Worm (Caenorhabditis elegans) whole organism, midembryonic: Measurements from ENCODE around the gene Y57G11B.5.

Experiments used
- T22C8.4 ChIP-seq: fragments of 200-800 bp; sonication (Bioruptor generic); IDR thresholded peaks from 2 replicates; pipeline ENCODE4 v1.3.6; 2022; ENCODE audit warnings: missing genetic modification characterization, missing compliant biosample characterization
- cog-1 ChIP-seq: sonication (generic microtip); optimal IDR thresholded peaks from 2 replicates; lab custom pipeline; 2016; ENCODE audit warnings: missing genetic modification characterization, missing compliant biosample characterization
- flt-1 ChIP-seq: fragments of 200-800 bp; sonication (Bioruptor generic); IDR thresholded peaks from 2 replicates; pipeline ENCODE4 v1.3.6; 2022; ENCODE audit warnings: missing genetic modification characterization, missing compliant biosample characterization
- klf-2 ChIP-seq: fragments of 200-800 bp; sonication (Bioruptor generic); conservative IDR thresholded peaks from 2 replicates; pipeline ENCODE4 v1.3.6; 2022; ENCODE audit warnings: missing genetic modification reagents, missing genetic modification characterization, missing compliant biosample characterization
- med-1 ChIP-seq: sonication (generic microtip); optimal IDR thresholded peaks from 2 replicates; lab custom pipeline; 2017; ENCODE audit warnings: missing genetic modification characterization, mild to moderate bottlenecking, missing compliant biosample characterization, antibody characterized with exemption, missing genetic modification reagents; ENCODE audit not compliant: insufficient read depth
- ref-1 ChIP-seq: fragments of 200-800 bp; sonication (Bioruptor generic); conservative IDR thresholded peaks from 2 replicates; pipeline ENCODE4 v1.3.6; 2022; ENCODE audit warnings: missing genetic modification reagents, missing genetic modification characterization, missing compliant biosample characterization
- tab-1 ChIP-seq: fragments of 200-800 bp; sonication (Bioruptor generic); IDR thresholded peaks from 2 replicates; pipeline ENCODE4 v1.3.6; 2022; ENCODE audit warnings: missing genetic modification characterization, missing compliant biosample characterization
- ztf-23 ChIP-seq: fragments of 200-800 bp; sonication (Bioruptor generic); IDR thresholded peaks from 2 replicates; pipeline ENCODE4 v1.3.6; 2022; ENCODE audit warnings: missing genetic modification reagents, missing genetic modification characterization, missing compliant biosample characterization
- ztf-29 ChIP-seq: fragments of 200-800 bp; sonication (Bioruptor generic); IDR thresholded peaks from 2 replicates; pipeline ENCODE4 v1.3.6; 2022; ENCODE audit warnings: missing genetic modification reagents, missing genetic modification characterization, missing compliant biosample characterization

The Y57G11B.5 gene

DNA sequence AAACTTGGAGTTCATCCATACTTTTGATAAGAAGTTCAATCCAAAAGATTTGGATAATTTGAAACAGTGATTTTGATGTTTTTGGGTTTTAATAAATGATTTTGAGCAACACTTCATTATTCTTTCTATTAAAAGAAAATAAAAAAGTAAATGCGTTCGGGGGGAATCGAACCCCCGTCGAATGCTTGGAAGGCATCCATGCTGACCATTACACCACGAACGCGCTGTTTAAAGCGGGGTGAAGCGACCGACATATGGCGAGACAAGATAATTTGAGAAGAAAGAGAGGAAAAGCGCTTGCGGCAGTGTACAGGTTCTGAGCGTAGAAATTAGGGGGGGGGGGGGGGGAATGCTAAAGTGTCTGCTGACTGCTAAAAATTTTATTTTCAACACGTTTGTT, 1.9 kb downstream of the Y57G11B.5 start:
- TF ChIP-seq flt-1 (GFP tag; lab: Robert Waterston, UW) (peak; percentile 83), tab-1 (GFP tag; lab: Robert Waterston, UW) (no peak), T22C8.4 (GFP tag; lab: Robert Waterston, UW) (peak; percentile 71), ztf-23 (GFP tag; lab: Robert Waterston, UW) (no peak), cog-1 (tag; lab: Kevin White, UChicago) (no peak), ztf-29 (GFP tag; lab: Robert Waterston, UW) (peak; percentile 63; the same call in 1 of the 2 replicates), med-1 (peak; percentile 30), klf-2 (GFP tag; lab: Robert Waterston, UW) (peak; percentile 80), ref-1 (no peak)

DNA sequence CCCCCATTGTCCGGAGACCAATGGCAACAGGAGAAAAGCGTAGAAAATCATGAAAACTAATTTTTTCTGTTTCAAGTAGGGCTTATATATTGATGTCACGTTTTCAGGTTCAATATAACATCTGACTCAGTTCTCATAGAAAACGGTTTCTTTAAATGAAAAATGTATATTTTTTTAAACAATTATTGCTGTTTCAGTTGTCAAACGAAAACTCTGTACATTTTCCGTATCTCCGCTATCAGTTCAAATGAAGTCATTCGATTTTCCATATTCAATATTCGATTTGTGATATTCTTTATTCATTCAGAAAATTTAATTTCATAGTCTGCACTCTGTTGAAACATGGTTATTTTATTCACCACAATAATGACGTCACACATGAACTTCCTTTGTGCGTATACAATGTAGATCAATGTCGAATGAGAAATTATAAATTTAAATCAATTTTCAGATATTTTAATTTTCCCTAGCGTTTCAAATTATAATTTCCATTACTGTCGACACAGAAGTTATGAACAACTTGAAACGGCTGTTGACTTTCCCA, 4.1 kb downstream of the Y57G11B.5 start, which contains the start of gene Y57G11B.8:
Y57G11B.8 (minus strand) TSS at position 51 of the 544 bp plus-strand sequence.
- TF ChIP-seq med-1 (no peak), ztf-29 (GFP tag; lab: Robert Waterston, UW) (no peak), flt-1 (GFP tag; lab: Robert Waterston, UW) (no peak), cog-1 (tag; lab: Kevin White, UChicago) (no peak), ztf-23 (GFP tag; lab: Robert Waterston, UW) (no peak), ref-1 (no peak), klf-2 (GFP tag; lab: Robert Waterston, UW) (no peak), T22C8.4 (GFP tag; lab: Robert Waterston, UW) (no peak), tab-1 (GFP tag; lab: Robert Waterston, UW) (no peak)

DNA sequence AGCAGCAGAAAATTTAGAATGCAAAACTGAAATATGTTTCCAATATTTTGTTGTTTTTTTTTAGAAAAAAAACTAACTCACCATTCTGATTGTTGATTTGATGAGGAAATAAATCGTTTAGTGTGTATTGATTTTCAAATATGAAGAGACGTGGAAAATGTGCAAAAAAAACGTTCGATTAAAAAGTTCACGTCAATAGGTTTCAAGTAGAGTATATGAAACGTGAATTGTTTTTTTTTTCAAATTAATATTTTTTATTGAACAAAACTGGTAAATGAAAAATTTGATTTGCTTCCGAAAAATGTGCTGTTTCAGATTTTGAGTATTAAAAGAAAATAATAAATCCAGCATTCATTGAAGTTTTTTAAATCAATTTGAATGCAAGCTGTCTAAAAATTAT, 6.3 kb downstream of the Y57G11B.5 start, which contains the start of gene irld-18:
irld-18 (minus strand) TSS at position 101 of the 400 bp plus-strand sequence.
- TF ChIP-seq ref-1 (no peak), ztf-23 (GFP tag; lab: Robert Waterston, UW) (no peak), T22C8.4 (GFP tag; lab: Robert Waterston, UW) (no peak), klf-2 (GFP tag; lab: Robert Waterston, UW) (no peak), ztf-29 (GFP tag; lab: Robert Waterston, UW) (no peak), tab-1 (GFP tag; lab: Robert Waterston, UW) (no peak)

DNA sequence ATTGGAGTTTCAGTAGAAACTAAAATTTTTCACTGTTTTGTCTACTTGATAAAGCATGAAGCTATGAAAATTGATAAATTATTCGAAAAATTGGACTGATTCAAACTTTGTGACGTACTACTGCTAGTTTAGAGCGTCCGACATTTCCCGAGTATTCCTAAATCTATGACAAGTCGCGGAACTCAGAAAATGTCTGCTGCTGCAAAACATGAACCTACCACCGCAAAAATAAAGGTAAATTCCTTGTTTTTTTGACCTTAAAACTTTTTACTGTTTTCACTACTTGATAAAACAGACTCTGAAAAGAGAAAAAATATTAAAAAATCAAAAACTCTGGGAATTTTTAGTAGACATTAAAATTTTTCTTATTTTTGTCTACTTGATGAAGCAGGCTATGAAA, 12.1 kb downstream of the Y57G11B.5 start:
- TF ChIP-seq med-1 (no peak), ztf-23 (GFP tag; lab: Robert Waterston, UW) (no peak), ztf-29 (GFP tag; lab: Robert Waterston, UW) (no peak), klf-2 (GFP tag; lab: Robert Waterston, UW) (no peak), flt-1 (GFP tag; lab: Robert Waterston, UW) (no peak), cog-1 (tag; lab: Kevin White, UChicago) (no peak), T22C8.4 (GFP tag; lab: Robert Waterston, UW) (no peak), tab-1 (GFP tag; lab: Robert Waterston, UW) (no peak), ref-1 (no peak)

DNA sequence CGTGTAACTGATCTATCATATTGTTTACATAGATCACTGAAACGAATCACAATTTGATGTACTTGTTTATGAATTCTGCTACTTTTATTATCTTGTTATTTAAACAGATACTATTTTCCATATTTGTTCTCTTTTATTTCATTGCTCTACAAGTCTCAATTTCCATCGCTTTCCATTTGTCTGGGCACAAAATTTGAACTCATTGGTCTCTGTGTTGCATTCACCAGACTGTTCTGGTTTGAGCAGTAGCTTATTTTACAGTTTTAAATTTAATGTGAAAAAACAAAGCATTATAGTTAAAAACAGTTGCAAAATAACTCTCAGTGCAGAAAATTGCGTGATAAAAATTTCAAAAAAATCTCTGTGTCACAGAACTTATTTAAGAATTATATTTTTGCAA, 13.0 kb downstream of the Y57G11B.5 start:
- TF ChIP-seq cog-1 (tag; lab: Kevin White, UChicago) (no peak), T22C8.4 (GFP tag; lab: Robert Waterston, UW) (no peak), ztf-23 (GFP tag; lab: Robert Waterston, UW) (no peak), klf-2 (GFP tag; lab: Robert Waterston, UW) (no peak), tab-1 (GFP tag; lab: Robert Waterston, UW) (no peak), ref-1 (no peak), ztf-29 (GFP tag; lab: Robert Waterston, UW) (no peak), med-1 (no peak), flt-1 (GFP tag; lab: Robert Waterston, UW) (no peak)

DNA sequence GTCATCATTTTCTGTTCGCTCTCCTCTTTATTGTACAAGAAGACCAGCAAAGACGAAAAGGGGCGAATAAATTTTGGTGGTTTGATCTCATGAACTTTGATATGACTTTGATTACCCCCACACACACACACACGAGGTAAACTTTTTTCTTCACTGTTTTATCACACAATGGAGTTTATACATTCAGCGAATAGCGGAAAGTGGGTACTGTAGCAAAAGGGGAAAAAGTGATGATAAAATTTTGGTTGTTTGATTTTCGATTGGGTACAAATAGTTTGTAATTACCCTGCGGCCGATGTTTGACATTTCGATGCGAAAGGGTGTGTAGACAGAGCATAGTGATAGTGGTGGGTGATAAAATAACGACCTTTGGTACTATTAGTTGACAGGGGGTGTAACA, 19.6 kb downstream of the Y57G11B.5 start:
- no peak for TF ChIP-seq ztf-29 (GFP tag; lab: Robert Waterston, UW)
- TF ChIP-seq T22C8.4 (GFP tag; lab: Robert Waterston, UW): no peak

DNA sequence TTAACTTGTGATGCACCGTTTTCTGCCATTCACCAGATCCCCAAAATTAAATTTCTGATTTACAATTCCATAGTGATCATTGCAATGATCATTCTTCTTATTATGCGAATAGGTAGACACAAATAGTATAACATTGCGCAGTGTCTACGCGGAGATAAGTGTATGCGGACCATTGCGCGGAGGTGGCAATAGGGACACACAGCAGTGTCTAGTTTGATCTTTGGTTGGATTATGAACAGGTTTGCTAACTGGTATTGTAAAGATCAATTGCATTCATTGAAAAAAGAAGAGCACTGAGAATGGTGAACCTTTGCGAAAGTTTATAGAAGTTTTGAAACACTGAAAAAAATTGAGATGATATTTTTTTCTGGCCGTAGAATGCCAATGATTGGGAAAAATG, 24.7 kb downstream of the Y57G11B.5 start:
- TF ChIP-seq flt-1 (GFP tag; lab: Robert Waterston, UW) (no peak), ztf-23 (GFP tag; lab: Robert Waterston, UW) (no peak), med-1 (no peak), ztf-29 (GFP tag; lab: Robert Waterston, UW) (no peak), cog-1 (tag; lab: Kevin White, UChicago) (no peak), klf-2 (GFP tag; lab: Robert Waterston, UW) (no peak), ref-1 (no peak), T22C8.4 (GFP tag; lab: Robert Waterston, UW) (no peak), tab-1 (GFP tag; lab: Robert Waterston, UW) (no peak)

DNA sequence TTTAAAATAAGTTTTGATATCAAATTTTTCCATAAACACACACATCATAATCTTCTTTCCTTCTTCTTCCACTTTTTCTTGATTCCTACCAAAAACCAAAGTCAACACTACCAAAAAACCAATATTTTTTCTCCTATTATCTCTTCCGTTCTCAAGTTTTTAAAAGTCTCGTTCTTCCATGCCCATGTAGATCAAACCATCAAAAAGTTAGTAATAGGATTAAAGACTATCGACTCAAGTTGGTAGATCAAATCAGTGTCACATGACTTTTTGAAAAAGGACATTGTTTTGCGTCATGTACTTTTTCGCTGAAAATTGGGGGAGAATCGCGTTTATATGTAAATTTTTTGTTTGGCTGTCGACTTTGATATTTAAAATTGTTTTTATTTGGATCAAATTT, 28.4 kb downstream of the Y57G11B.5 start:
- TF ChIP-seq ref-1: no peak
- TF ChIP-seq cog-1 (tag; lab: Kevin White, UChicago): no peak
- TF ChIP-seq T22C8.4 (GFP tag; lab: Robert Waterston, UW): no peak
- no peak for TF ChIP-seq ztf-29 (GFP tag; lab: Robert Waterston, UW)
- TF ChIP-seq klf-2 (GFP tag; lab: Robert Waterston, UW): no peak
- TF ChIP-seq med-1: no peak
- TF ChIP-seq tab-1 (GFP tag; lab: Robert Waterston, UW): no peak
- no peak for TF ChIP-seq ztf-23 (GFP tag; lab: Robert Waterston, UW)
- TF ChIP-seq flt-1 (GFP tag; lab: Robert Waterston, UW): no peak

DNA sequence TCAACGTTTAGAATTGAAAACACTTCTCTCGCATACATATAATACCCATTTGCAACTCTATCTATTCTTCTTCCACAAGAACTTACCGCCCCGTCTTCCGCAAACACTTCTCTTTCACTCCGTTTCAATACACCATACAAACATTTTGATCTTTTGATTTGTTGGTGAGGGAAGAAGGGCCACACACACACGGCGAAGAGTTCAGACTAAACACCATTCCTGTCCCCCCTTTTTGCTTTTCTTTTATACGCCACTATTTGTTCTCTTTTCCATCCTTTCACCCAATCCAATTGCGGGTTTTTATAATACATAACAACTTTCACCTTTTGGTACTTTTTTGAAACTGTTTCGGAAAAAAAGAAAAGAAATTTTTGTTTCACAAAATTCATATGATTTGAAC, 30.5 kb downstream of the Y57G11B.5 start:
- TF ChIP-seq klf-2 (GFP tag; lab: Robert Waterston, UW): no peak

DNA sequence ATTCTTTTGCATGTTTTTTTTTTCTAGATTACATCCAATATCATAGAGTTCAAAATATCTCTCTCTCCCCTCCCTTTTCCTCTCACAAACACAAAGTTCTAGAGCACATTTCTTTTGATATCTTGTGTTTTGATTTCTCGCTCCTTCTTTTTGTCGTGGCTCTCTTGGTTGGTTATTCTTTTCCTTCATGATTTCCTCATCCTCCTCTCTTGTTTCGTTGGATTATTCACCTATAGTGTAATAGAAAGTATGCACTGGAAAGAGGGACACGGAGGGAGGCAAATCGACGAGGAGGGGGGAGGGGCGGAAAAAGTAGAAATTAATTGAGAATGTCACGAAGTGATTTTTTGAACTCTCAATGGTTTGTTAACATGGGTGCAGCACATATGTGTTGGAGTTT, 31.9 kb downstream of the Y57G11B.5 start:
- no peak for TF ChIP-seq T22C8.4 (GFP tag; lab: Robert Waterston, UW)
- no peak for TF ChIP-seq cog-1 (tag; lab: Kevin White, UChicago)
- TF ChIP-seq ztf-23 (GFP tag; lab: Robert Waterston, UW): no peak
- TF ChIP-seq med-1: no peak
- no peak for TF ChIP-seq ref-1
- TF ChIP-seq ztf-29 (GFP tag; lab: Robert Waterston, UW): no peak
- no peak for TF ChIP-seq flt-1 (GFP tag; lab: Robert Waterston, UW)
- no peak for TF ChIP-seq klf-2 (GFP tag; lab: Robert Waterston, UW)
- TF ChIP-seq tab-1 (GFP tag; lab: Robert Waterston, UW): no peak
